Worm (Caenorhabditis elegans) whole organism, mixed stage, embryonic: ENCODE measurements around the gene pals-25.

ENCODE experiments used
- blmp-1 ChIP-seq: fragments of 150-350 bp; optimal IDR thresholded peaks from 2 replicates; lab custom pipeline; 2014; ENCODE audit warnings: missing biosample characterization, missing genetic modification characterization
- cnd-1 ChIP-seq: fragments of 200-800 bp; sonication (Bioruptor generic); optimal IDR thresholded peaks from 2 replicates; lab custom pipeline; 2018; ENCODE audit warnings: mild to moderate bottlenecking, missing genetic modification characterization, missing compliant biosample characterization
- elt-1 ChIP-seq: sonication (generic microtip); optimal IDR thresholded peaks from 2 replicates; lab custom pipeline; 2017; ENCODE audit warnings: missing genetic modification characterization, mild to moderate bottlenecking, missing compliant biosample characterization, antibody characterized with exemption, moderate library complexity, borderline replicate concordance; ENCODE audit not compliant: insufficient read depth
- ham-2 ChIP-seq: fragments of 200-800 bp; sonication (Bioruptor generic); optimal IDR thresholded peaks from 2 replicates; lab custom pipeline; 2018; ENCODE audit warnings: mild to moderate bottlenecking, missing genetic modification characterization, missing compliant biosample characterization
- mab-5 ChIP-seq: fragments of 150-350 bp; optimal IDR thresholded peaks from 2 replicates; lab custom pipeline; 2014; ENCODE audit warnings: missing biosample characterization, missing genetic modification characterization
- nhr-12 ChIP-seq: fragments of 150-350 bp; optimal IDR thresholded peaks from 2 replicates; lab custom pipeline; 2014; ENCODE audit warnings: missing biosample characterization, missing genetic modification characterization
- nhr-237 ChIP-seq: fragments of 150-350 bp; optimal IDR thresholded peaks from 2 replicates; lab custom pipeline; 2014; ENCODE audit warnings: missing biosample characterization, missing genetic modification characterization
- nhr-28 ChIP-seq: fragments of 150-350 bp; optimal IDR thresholded peaks from 2 replicates; lab custom pipeline; 2014; ENCODE audit warnings: missing biosample characterization, missing genetic modification characterization
- unc-62 ChIP-seq: fragments of 150-350 bp; optimal IDR thresholded peaks from 2 replicates; lab custom pipeline; 2014; ENCODE audit warnings: missing biosample characterization, missing genetic modification reagents, missing genetic modification characterization
- zip-8 ChIP-seq: fragments of 150-350 bp; optimal IDR thresholded peaks from 2 replicates; lab custom pipeline; 2014; ENCODE audit warnings: missing biosample characterization, missing genetic modification characterization
- ztf-11 ChIP-seq: fragments of 150-350 bp; optimal IDR thresholded peaks from 2 replicates; lab custom pipeline; 2014; ENCODE audit warnings: missing biosample characterization, missing genetic modification characterization

ce11 chrIII:164775-165174 lies 30.5 kb downstream of the pals-25 start, which contains the start of gene F40G9.8:
- TF ChIP-seq nhr-28 (tag; lab: Kevin White, UChicago) (no peak), mab-5 (tag; lab: Kevin White, UChicago) (no peak), nhr-237 (tag; lab: Kevin White, UChicago) (no peak), ham-2 (GFP tag; lab: Kevin White, UChicago) (no peak), cnd-1 (tag; lab: Kevin White, UChicago) (no peak), unc-62 (no peak), blmp-1 (tag; lab: Kevin White, UChicago) (no peak), ztf-11 (no peak), elt-1 (tag; lab: Kevin White, UChicago) (no peak), zip-8 (tag; lab: Kevin White, UChicago) (no peak), nhr-12 (no peak)
